Worm (Caenorhabditis elegans): Measurements from ENCODE around the gene cyp-34A9.

DNA sequence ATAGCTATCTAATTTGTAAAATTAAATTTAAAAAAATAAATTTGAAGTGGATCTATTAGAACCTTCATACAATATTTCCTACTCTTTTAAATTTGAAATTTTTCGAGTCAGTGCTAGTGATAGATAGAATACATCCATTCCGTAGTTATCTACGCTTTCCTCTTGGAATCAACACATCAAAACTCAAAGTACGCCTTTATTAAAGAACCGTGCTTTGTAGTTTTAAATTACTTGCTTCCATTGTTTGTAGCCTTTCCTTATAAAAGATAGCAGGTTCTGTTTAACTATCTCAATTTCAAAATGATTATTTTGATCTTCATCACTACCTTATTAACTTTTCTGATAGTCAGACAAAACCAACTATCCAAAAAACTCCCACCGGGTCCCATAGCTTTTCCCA lies 25.3 kb downstream of the cyp-34A9 start, which contains the start of gene cyp-35B3:
- TF ChIP-seq aly-2 (tag; optimal IDR thresholded peaks at IDR 0.05) (no peak), nhr-77 (tag; optimal IDR thresholded peaks at IDR 0.05) (no peak), snpc-4 (tag; optimal IDR thresholded peaks at IDR 0.05) (no peak), nhr-11 (tag; optimal IDR thresholded peaks at IDR 0.05) (no peak), unc-39 (tag; optimal IDR thresholded peaks at IDR 0.05) (no peak), nhr-12 (tag; optimal IDR thresholded peaks at IDR 0.05) (no peak), dmd-4 (tag; optimal IDR thresholded peaks at IDR 0.05) (no peak), nhr-6 (tag; optimal IDR thresholded peaks at IDR 0.05) (no peak), zag-1 (tag; optimal IDR thresholded peaks at IDR 0.05) (no peak), ztf-11 (tag; optimal IDR thresholded peaks at IDR 0.05) (no peak), mab-5 (tag; optimal IDR thresholded peaks at IDR 0.05) (no peak), ceh-82 (tag; optimal IDR thresholded peaks at IDR 0.05) (no peak), nhr-10 (tag; optimal IDR thresholded peaks at IDR 0.05) (no peak), nhr-237 (tag; optimal IDR thresholded peaks at IDR 0.05) (no peak)

All from whole organism, L2 larva.